Fruit fly (Drosophila melanogaster): ENCODE measurements around the gene CG6067.

The CG6067 gene

DNA sequence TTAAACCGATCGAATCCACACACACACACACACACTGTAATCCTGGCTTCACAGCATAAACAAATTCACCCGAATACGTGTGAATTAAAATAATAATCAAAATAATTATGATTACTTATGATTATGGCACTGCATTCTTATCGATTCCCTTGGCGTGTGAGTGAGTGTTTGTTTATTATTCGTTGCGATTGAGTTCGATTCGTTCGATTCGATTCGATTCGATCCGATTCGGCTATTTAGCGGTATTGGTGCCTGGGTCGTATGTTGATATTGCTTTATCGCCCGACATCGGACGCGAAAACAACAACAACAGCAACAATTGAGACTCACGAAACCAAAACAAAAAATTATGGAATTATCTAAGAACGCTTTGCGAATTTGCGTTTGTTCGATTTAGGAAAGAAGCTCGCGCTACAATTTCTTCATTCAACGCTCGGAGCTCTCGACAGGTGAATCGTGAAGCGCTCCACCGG is at the start of gene CG6067:
TSS of gene CG6067 (plus strand) at position 423 of the 473 bp plus-strand sequence.
- TF ChIP-seq HLH106 (tag; optimal IDR thresholded peaks at IDR 0.05) (no peak), pan (optimal IDR thresholded peaks at IDR 0.05) (no peak), CrebA (GFP tag; optimal IDR thresholded peaks at IDR 0.05; ENCODE audit: borderline replicate concordance) (no peak), sage (GFP tag; optimal IDR thresholded peaks at IDR 0.05) (no peak), dmrt93B (GFP tag; optimal IDR thresholded peaks at IDR 0.05) (no peak), CG32264 (GFP tag; optimal IDR thresholded peaks at IDR 0.05) (no peak), Sp1 (GFP tag; optimal IDR thresholded peaks at IDR 0.05) (no peak), h (GFP tag; optimal IDR thresholded peaks at IDR 0.05) (no peak), psq (GFP tag; optimal IDR thresholded peaks at IDR 0.05) (no peak), CG9705 (GFP tag; optimal IDR thresholded peaks at IDR 0.05) (no peak)

DNA sequence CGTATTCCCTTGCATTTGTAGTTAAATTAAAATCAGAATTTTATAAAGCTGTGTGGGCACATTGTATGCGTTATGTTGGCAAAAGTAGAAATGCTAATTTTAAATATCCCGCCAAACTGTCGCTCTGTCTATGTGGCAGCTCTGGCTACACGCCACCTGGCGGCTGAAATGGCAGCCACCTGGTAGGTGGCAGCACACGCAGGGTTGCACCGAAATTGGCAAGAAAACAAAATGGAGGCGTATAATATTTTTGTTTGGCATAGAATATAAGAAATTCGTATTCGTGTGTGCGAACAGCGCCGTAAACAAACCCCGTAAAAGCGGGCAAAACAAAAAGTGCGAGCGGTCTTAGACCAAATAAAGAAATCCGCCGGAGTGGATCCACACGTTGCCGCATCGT is 47.5 kb upstream of the CG6067 start, which contains the start of gene CG12236:
TSS of gene CG12236 (plus strand) at position 220 of the 400 bp plus-strand sequence.
- TF ChIP-seq usp (GFP tag; optimal IDR thresholded peaks at IDR 0.05) (no peak), GATAd (GFP tag; optimal IDR thresholded peaks at IDR 0.05) (no peak), sv (GFP tag; optimal IDR thresholded peaks at IDR 0.05) (no peak), pan (optimal IDR thresholded peaks at IDR 0.05) (no peak), Myc (optimal IDR thresholded peaks at IDR 0.05) (peak; percentile 37), ey (GFP tag; optimal IDR thresholded peaks at IDR 0.05) (peak; percentile 6), foxo (GFP tag; optimal IDR thresholded peaks at IDR 0.05) (peak in 1 of 2 experiments; percentile 58), Rel (GFP tag; optimal IDR thresholded peaks at IDR 0.05) (no peak), Rel (tag; optimal IDR thresholded peaks at IDR 0.05) (peak; percentile 81), h (GFP tag; optimal IDR thresholded peaks at IDR 0.05) (peak; percentile 56), Sp1 (GFP tag; optimal IDR thresholded peaks at IDR 0.05) (peak; percentile 45), dl (GFP tag; optimal IDR thresholded peaks at IDR 0.05; ENCODE audit: insufficient read depth in 1 of 2, partially characterized antibody in 2 of 2) (no peak), CrebA (GFP tag; optimal IDR thresholded peaks at IDR 0.05; ENCODE audit: borderline replicate concordance) (no peak), woc (GFP tag; optimal IDR thresholded peaks at IDR 0.05) (no peak), dsf (GFP tag; optimal IDR thresholded peaks at IDR 0.05; ENCODE audit: borderline replicate concordance) (no peak), brk (GFP tag; optimal IDR thresholded peaks at IDR 0.05) (no peak), Hr83 (GFP tag; optimal IDR thresholded peaks at IDR 0.05; ENCODE audit: poor library complexity, severe bottlenecking) (peak; percentile 25), psq (GFP tag; optimal IDR thresholded peaks at IDR 0.05) (peak; percentile 13), fru (GFP tag; optimal IDR thresholded peaks at IDR 0.05) (peak; percentile 17), Abd-B (GFP tag; optimal IDR thresholded peaks at IDR 0.05) (no peak), tai (GFP tag; optimal IDR thresholded peaks at IDR 0.05) (no peak), Dfd (GFP tag; optimal IDR thresholded peaks at IDR 0.05) (no peak), CG32264 (GFP tag; optimal IDR thresholded peaks at IDR 0.05) (no peak), rgr (GFP tag; optimal IDR thresholded peaks at IDR 0.05) (peak; percentile 60), Mio (GFP tag; optimal IDR thresholded peaks at IDR 0.05) (no peak), Hr78 (GFP tag; optimal IDR thresholded peaks at IDR 0.05) (no peak), Dif (GFP tag; optimal IDR thresholded peaks at IDR 0.05; ENCODE audit: partially characterized antibody) (no peak), lola (GFP tag; optimal IDR thresholded peaks at IDR 0.05) (no peak), dmrt93B (GFP tag; optimal IDR thresholded peaks at IDR 0.05) (peak; percentile 53), HLH106 (tag; optimal IDR thresholded peaks at IDR 0.05) (peak; percentile 54), jim (GFP tag; optimal IDR thresholded peaks at IDR 0.05) (no peak), br (GFP tag; optimal IDR thresholded peaks at IDR 0.05) (peak; percentile 25), Vsx2 (GFP tag; optimal IDR thresholded peaks at IDR 0.05; ENCODE audit: partially characterized antibody) (no peak), OdsH (GFP tag; optimal IDR thresholded peaks at IDR 0.05) (peak; percentile 17), N (GFP tag; optimal IDR thresholded peaks at IDR 0.05) (no peak), sage (GFP tag; optimal IDR thresholded peaks at IDR 0.05) (no peak), CG9705 (GFP tag; optimal IDR thresholded peaks at IDR 0.05) (peak; percentile 50), Jra (GFP tag; optimal IDR thresholded peaks at IDR 0.05) (no peak), Hnf4 (GFP tag; optimal IDR thresholded peaks at IDR 0.05) (no peak)
